Worm (Caenorhabditis elegans) whole organism, L4 larva: ENCODE measurements around the gene C13A2.3.

ENCODE experiments used
- Y105C5A.15 ChIP-seq: fragments of 200-800 bp; sonication (Bioruptor generic); IDR thresholded peaks from 2 replicates; pipeline ENCODE4 v1.3.6; 2022; ENCODE audit warnings: missing genetic modification characterization, missing compliant biosample characterization
- Y48G9A.11 ChIP-seq: fragments of 200-800 bp; sonication (Bioruptor generic); IDR thresholded peaks from 2 replicates; pipeline ENCODE4 v1.3.6; 2022; ENCODE audit warnings: missing genetic modification reagents, missing genetic modification characterization, missing compliant biosample characterization
- Y5F2A.4 ChIP-seq: fragments of 200-800 bp; sonication (Bioruptor generic); optimal IDR thresholded peaks from 2 replicates; lab custom pipeline; 2018; ENCODE audit warnings: mild to moderate bottlenecking, missing genetic modification characterization, missing compliant biosample characterization
- ZK337.2 ChIP-seq: fragments of 200-800 bp; sonication (Bioruptor generic); IDR thresholded peaks from 2 replicates; pipeline ENCODE4 v1.3.6; 2022; ENCODE audit warnings: missing genetic modification reagents, missing genetic modification characterization, missing compliant biosample characterization
- ZK546.5 ChIP-seq, 2 experiments: sonication (generic microtip); optimal IDR thresholded peaks; 2 replicates each; lab custom pipeline; 2017; ENCODE audit warnings: missing biosample characterization in 2 of 2, missing genetic modification characterization in 2 of 2
- aha-1 ChIP-seq: fragments of 150-350 bp; peaks from one replicate; lab custom pipeline; 2014; ENCODE audit warnings: missing biosample characterization, missing genetic modification characterization
- aly-2 ChIP-seq: sonication (generic microtip); optimal IDR thresholded peaks from 2 replicates; lab custom pipeline; 2018; ENCODE audit warnings: missing biosample characterization, missing genetic modification characterization
- ceh-20 ChIP-seq: fragments of 200-800 bp; sonication (Bioruptor generic); IDR thresholded peaks from 2 replicates; pipeline ENCODE4 v1.3.6; 2022; ENCODE audit warnings: missing genetic modification reagents, missing genetic modification characterization, missing compliant biosample characterization
- ceh-28 ChIP-seq: fragments of 150-350 bp; optimal IDR thresholded peaks from 2 replicates; lab custom pipeline; 2014; ENCODE audit warnings: missing biosample characterization, missing genetic modification reagents, missing genetic modification characterization
- ceh-44 ChIP-seq: fragments of 200-800 bp; sonication (Bioruptor generic); IDR thresholded peaks from 2 replicates; pipeline ENCODE4 v1.3.6; 2022; ENCODE audit warnings: missing genetic modification reagents, missing genetic modification characterization, missing compliant biosample characterization
- ceh-82 ChIP-seq: sonication (generic microtip); optimal IDR thresholded peaks from 2 replicates; lab custom pipeline; 2017; ENCODE audit warnings: missing biosample characterization, missing genetic modification characterization
- ces-1 ChIP-seq: fragments of 150-350 bp; sonication (generic microtip); optimal IDR thresholded peaks from 4 replicates; lab custom pipeline; 2014; ENCODE audit warnings: missing biosample characterization, missing genetic modification reagents, missing genetic modification characterization
- ctbp-1 ChIP-seq: fragments of 200-800 bp; sonication (Bioruptor generic); IDR thresholded peaks from 2 replicates; pipeline ENCODE4 v1.3.6; 2022; ENCODE audit warnings: missing genetic modification reagents, missing genetic modification characterization, missing compliant biosample characterization
- dmd-6 ChIP-seq: fragments of 200-800 bp; sonication (Bioruptor generic); IDR thresholded peaks from 2 replicates; pipeline ENCODE4 v1.3.6; 2022; ENCODE audit warnings: missing genetic modification reagents, missing genetic modification characterization, missing compliant biosample characterization
- duxl-1 ChIP-seq: sonication (generic microtip); optimal IDR thresholded peaks from 2 replicates; lab custom pipeline; 2016; ENCODE audit warnings: mild to moderate bottlenecking, missing genetic modification characterization, moderate library complexity, missing compliant biosample characterization; ENCODE audit not compliant: poor library complexity
- fos-1 ChIP-seq: fragments of 150-350 bp; optimal IDR thresholded peaks from 2 replicates; lab custom pipeline; 2014; ENCODE audit warnings: missing biosample characterization, missing genetic modification characterization
- gei-8 ChIP-seq: fragments of 200-800 bp; sonication (Bioruptor generic); optimal IDR thresholded peaks from 2 replicates; lab custom pipeline; 2018; ENCODE audit warnings: mild to moderate bottlenecking, missing genetic modification characterization, missing compliant biosample characterization
- hif-1 ChIP-seq, 2 experiments: sonication (generic microtip); optimal IDR thresholded peaks; 2 replicates each; lab custom pipeline; 2016 to 2017; ENCODE audit warnings: missing compliant biosample characterization in 2 of 2, missing genetic modification characterization in 2 of 2, missing genetic modification reagents in 2 of 2, missing genotype in 2 of 2, mild to moderate bottlenecking in 1 of 2
- jun-1 ChIP-seq: fragments of 150-350 bp; optimal IDR thresholded peaks from 2 replicates; lab custom pipeline; 2014; ENCODE audit warnings: missing biosample characterization, missing genetic modification reagents, missing genetic modification characterization
- lim-7 ChIP-seq: fragments of 200-800 bp; sonication (Bioruptor generic); IDR thresholded peaks from 2 replicates; pipeline ENCODE4 v1.3.6; 2022; ENCODE audit warnings: missing genetic modification characterization, missing compliant biosample characterization
- lin-39 ChIP-seq: fragments of 150-350 bp; optimal IDR thresholded peaks from 2 replicates; lab custom pipeline; 2014; ENCODE audit warnings: missing biosample characterization, missing genetic modification reagents, missing genetic modification characterization
- lir-3 ChIP-seq: sonication (generic microtip); optimal IDR thresholded peaks from 2 replicates; lab custom pipeline; 2016; ENCODE audit warnings: mild to moderate bottlenecking, missing genetic modification characterization, missing compliant biosample characterization
- lsy-2 ChIP-seq, 2 experiments: fragments of 150-350 bp in 1 of 2; sonication (generic microtip) in 1 of 2; optimal IDR thresholded peaks; 2 replicates each; lab custom pipeline; 2014 to 2017; ENCODE audit warnings: missing biosample characterization in 2 of 2, missing genetic modification characterization in 2 of 2
- mdt-29 ChIP-seq: fragments of 200-800 bp; sonication (Bioruptor generic); IDR thresholded peaks from 2 replicates; pipeline ENCODE4 v1.3.6; 2022; ENCODE audit warnings: missing genetic modification reagents, missing genetic modification characterization, missing compliant biosample characterization
- mxl-3 ChIP-seq: fragments of 200-800 bp; sonication (Bioruptor generic); optimal IDR thresholded peaks from 2 replicates; lab custom pipeline; 2018; ENCODE audit warnings: mild to moderate bottlenecking, missing genetic modification characterization, missing compliant biosample characterization
- nhr-102 ChIP-seq: sonication (generic microtip); optimal IDR thresholded peaks from 2 replicates; lab custom pipeline; 2016; ENCODE audit warnings: mild to moderate bottlenecking, missing genetic modification characterization, moderate library complexity, missing compliant biosample characterization
- nhr-41 ChIP-seq: fragments of 200-800 bp; sonication (Bioruptor generic); IDR thresholded peaks from 2 replicates; pipeline ENCODE4 v1.3.6; 2022; ENCODE audit warnings: missing genetic modification reagents, missing genetic modification characterization, missing compliant biosample characterization
- pha-4 ChIP-seq, 2 experiments: fragments of 150-350 bp in 1 of 2; fragments of 200-800 bp in 1 of 2; sonication (Bioruptor generic) in 1 of 2; IDR thresholded peaks in 1 of 2; optimal IDR thresholded peaks in 1 of 2; 2 replicates each; pipeline versions ENCODE4 v1.3.6 to Lab custom; 2014 to 2022; ENCODE audit warnings: missing genetic modification characterization in 2 of 2, missing genetic modification reagents in 2 of 2, missing biosample characterization in 1 of 2, missing compliant biosample characterization in 1 of 2
- pqm-1 ChIP-seq: sonication (generic microtip); optimal IDR thresholded peaks from 2 replicates; lab custom pipeline; 2017; ENCODE audit warnings: missing biosample characterization, missing genetic modification characterization
- saeg-2 ChIP-seq: fragments of 200-800 bp; sonication (Bioruptor generic); IDR thresholded peaks from 2 replicates; pipeline ENCODE4 v1.3.6; 2022; ENCODE audit warnings: missing genetic modification reagents, missing genetic modification characterization, missing compliant biosample characterization
- snpc-4 ChIP-seq: fragments of 150-350 bp; optimal IDR thresholded peaks from 2 replicates; lab custom pipeline; 2014; ENCODE audit warnings: missing biosample characterization, missing genetic modification characterization
- tra-1 ChIP-seq: fragments of 200-800 bp; sonication (Bioruptor generic); IDR thresholded peaks from 2 replicates; pipeline ENCODE4 v1.3.6; 2022; ENCODE audit warnings: missing genetic modification reagents, missing genetic modification characterization, missing compliant biosample characterization
- unc-62 ChIP-seq, 3 experiments: fragments of 150-350 bp in 1 of 3; sonication (generic microtip); optimal IDR thresholded peaks in 2 of 3; peaks in 1 of 3; 1 replicate in 1 of 3; 2 replicates in 2 of 3; lab custom pipeline; 2014 to 2017; ENCODE audit warnings: missing biosample characterization in 3 of 3, missing genetic modification characterization in 3 of 3, missing genetic modification reagents in 3 of 3, missing genotype in 1 of 3
- zfp-2 ChIP-seq: sonication (generic microtip); optimal IDR thresholded peaks from 2 replicates; lab custom pipeline; 2016; ENCODE audit warnings: mild to moderate bottlenecking, missing genetic modification characterization, missing compliant biosample characterization
- zip-11 ChIP-seq: fragments of 200-800 bp; sonication (Bioruptor generic); IDR thresholded peaks from 2 replicates; pipeline ENCODE4 v1.3.6; 2022; ENCODE audit warnings: missing genetic modification characterization, missing compliant biosample characterization

Gene C13A2.3

DNA sequence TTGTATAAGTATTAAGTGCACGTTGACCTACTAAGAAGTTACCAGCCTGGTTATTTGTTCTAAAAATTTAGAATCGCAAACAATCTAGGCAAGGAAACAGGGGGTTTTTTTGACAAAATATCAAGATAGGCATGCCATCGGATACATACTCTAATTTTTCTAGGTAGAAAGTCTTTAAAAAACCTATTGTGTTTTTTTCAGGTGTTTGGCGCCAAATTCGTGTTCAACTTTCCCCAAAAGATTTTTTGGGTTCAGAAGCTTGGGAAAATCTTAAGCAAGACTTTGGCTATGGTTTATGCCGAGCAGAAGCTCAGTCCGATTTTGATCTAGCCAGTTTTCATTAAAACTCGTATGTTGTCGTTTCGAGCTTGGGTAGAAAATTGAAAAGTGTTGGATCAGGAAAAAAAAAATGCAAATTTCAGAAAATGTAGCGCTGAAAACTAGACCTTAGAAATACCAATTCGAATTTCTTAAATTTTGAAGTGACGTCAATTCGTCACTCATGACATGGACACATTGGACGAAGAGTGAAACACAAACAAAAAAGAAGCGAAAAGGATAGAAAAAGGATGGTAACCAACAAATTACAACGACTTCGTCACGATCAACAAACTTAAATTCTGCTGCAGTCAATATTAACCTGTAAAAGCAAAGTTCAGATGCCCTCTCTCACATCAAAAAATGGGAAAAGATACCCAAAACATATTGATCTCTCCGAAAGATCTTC is 33.7 kb upstream of the C13A2.3 start:
- TF ChIP-seq aha-1 (tag; lab: Kevin White, UChicago) (peak; percentile 92), unc-62 (GFP tag; optimal IDR thresholded peaks at IDR 0.05 in 1 of 2; lab: Kevin White, UChicago) (peak in 1 of 2 experiments; percentile 95), unc-62 (tag; optimal IDR thresholded peaks at IDR 0.05; lab: Kevin White, UChicago) (no peak), pha-4 (GFP tag; IDR thresholded peaks at IDR 0.05; lab: Robert Waterston, UW) (no peak), pha-4 (tag; optimal IDR thresholded peaks at IDR 0.05; lab: Kevin White, UChicago) (no peak)

DNA sequence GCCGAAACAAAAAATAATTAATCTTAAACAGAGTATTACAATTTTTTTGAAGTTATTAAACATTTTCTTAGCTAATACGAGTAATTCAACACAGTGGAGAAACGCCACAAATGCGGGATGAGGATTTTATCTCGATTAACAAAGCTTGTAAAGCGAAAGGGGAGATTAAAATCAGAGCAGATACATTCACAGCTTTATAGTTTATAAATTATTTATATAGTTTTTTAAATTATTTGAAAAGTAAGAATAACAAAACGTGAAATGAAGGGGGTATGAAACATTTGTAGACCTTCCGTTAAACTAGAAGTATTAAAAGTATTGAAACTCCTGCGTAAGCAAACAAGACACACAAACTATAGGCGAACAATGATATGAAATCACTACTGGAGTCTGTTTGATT is 27.0 kb upstream of the C13A2.3 start, which contains the start of gene C05C8.8:
Gene C05C8.8 (minus strand): TSS at position 101 of the 400 bp plus-strand sequence.
- TF ChIP-seq fos-1, result no peak
- no peak for TF ChIP-seq gei-8 (GFP tag; lab: Kevin White, UChicago)
- no peak for TF ChIP-seq hif-1 (tag; optimal IDR thresholded peaks at IDR 0.05; lab: Kevin White, UChicago)
- no peak for TF ChIP-seq mdt-29 (GFP tag; lab: Robert Waterston, UW)
- TF ChIP-seq lim-7, result no peak
- no peak for TF ChIP-seq ceh-28 (tag; lab: Kevin White, UChicago)
- no peak for TF ChIP-seq nhr-102 (tag; lab: Kevin White, UChicago)
- no peak for TF ChIP-seq jun-1 (tag; lab: Kevin White, UChicago)
- no peak for TF ChIP-seq zfp-2 (tag; lab: Kevin White, UChicago)
- no peak for TF ChIP-seq ceh-44 (GFP tag; lab: Robert Waterston, UW)
- TF ChIP-seq ceh-82, result no peak
- TF ChIP-seq ces-1, result no peak
- no peak for TF ChIP-seq nhr-41
- no peak for TF ChIP-seq saeg-2
- no peak for TF ChIP-seq tra-1 (GFP tag; lab: Robert Waterston, UW)

DNA sequence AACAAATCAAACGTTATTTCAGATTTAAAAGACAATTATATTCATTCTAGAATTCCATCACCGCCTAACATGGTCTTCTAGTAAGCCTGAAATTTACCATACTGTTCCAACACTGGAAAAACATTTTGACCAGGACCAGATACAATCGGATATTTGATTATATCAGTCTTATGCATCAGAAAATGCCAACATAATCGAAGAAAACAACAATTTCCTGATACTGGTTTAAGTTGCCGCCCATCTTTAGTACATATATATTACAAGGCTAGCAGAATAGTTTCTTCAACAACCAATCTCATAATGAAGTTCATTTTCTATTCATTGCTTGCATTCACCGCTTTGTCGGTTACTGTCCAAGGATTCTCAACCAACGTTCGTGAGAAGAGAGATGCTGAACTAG is 23.2 kb upstream of the C13A2.3 start, which contains the start of gene C13A2.12:
Gene C13A2.12 (plus strand): TSS at position 301 of the 400 bp plus-strand sequence.
- no peak for TF ChIP-seq nhr-102 (tag; lab: Kevin White, UChicago)
- no peak for TF ChIP-seq Y105C5A.15
- TF ChIP-seq ctbp-1 (GFP tag; lab: Robert Waterston, UW), result no peak
- TF ChIP-seq Y48G9A.11 (GFP tag; lab: Robert Waterston, UW), result no peak
- TF ChIP-seq aly-2, result no peak
- TF ChIP-seq lir-3 (tag; lab: Kevin White, UChicago), result no peak
- no peak for TF ChIP-seq mxl-3 (GFP tag; lab: Kevin White, UChicago)
- TF ChIP-seq ZK337.2 (GFP tag; lab: Robert Waterston, UW), result no peak
- no peak for TF ChIP-seq duxl-1 (tag; lab: Kevin White, UChicago)
- TF ChIP-seq lsy-2 (tag; optimal IDR thresholded peaks at IDR 0.05; lab: Kevin White, UChicago), result no peak
- no peak for TF ChIP-seq ZK546.5 (tag; optimal IDR thresholded peaks at IDR 0.05; lab: Kevin White, UChicago)

DNA sequence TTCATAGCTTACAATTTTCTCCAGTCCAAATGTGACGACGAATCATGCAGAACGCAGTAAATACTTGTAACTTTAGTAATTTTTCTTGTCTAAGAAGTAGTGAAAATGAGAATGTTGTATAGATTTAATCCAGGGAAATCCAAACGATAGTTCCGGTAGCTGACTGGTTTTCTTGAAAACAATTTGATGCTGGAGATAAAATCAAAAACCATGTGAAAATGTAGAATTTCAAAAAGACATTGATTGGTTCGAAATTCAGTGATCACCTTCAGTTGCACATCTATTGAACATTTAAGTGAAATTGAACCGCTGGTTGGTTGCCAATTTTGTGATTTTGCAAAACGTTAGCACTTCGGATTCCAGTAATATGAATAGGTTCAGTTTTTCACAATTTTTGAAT is 18.1 kb upstream of the C13A2.3 start, which contains the start of gene C13A2.9:
Gene C13A2.9 (minus strand): TSS at position 101 of the 400 bp plus-strand sequence.
- no peak for TF ChIP-seq lin-39 (tag; lab: Kevin White, UChicago)
- no peak for TF ChIP-seq zip-11 (GFP tag; lab: Robert Waterston, UW)
- TF ChIP-seq ceh-20 (GFP tag; lab: Robert Waterston, UW), result no peak
- TF ChIP-seq dmd-6, result no peak
- TF ChIP-seq Y5F2A.4 (GFP tag; lab: Kevin White, UChicago), result no peak
- no peak for TF ChIP-seq pqm-1
- no peak for TF ChIP-seq ceh-82
- no peak for TF ChIP-seq snpc-4
